Worm (Caenorhabditis elegans) whole organism, L1 larva: ENCODE results near the gene Y48G9A.7.

ENCODE experiments used
- C16A3.4 ChIP-seq: fragments of 150-350 bp; optimal IDR thresholded peaks from 2 replicates; lab custom pipeline; 2014; ENCODE audit warnings: missing biosample characterization, missing genetic modification characterization
- C34B4.2 ChIP-seq: sonication (generic microtip); optimal IDR thresholded peaks from 2 replicates; lab custom pipeline; 2017; ENCODE audit warnings: mild to moderate bottlenecking, missing genetic modification characterization, missing compliant biosample characterization
- F16B12.6 ChIP-seq: fragments of 150-350 bp; optimal IDR thresholded peaks from 2 replicates; lab custom pipeline; 2014; ENCODE audit warnings: missing biosample characterization, missing genetic modification characterization
- Y116A8C.19 ChIP-seq: sonication (generic microtip); optimal IDR thresholded peaks from 2 replicates; lab custom pipeline; 2016; ENCODE audit warnings: missing compliant biosample characterization, missing genetic modification characterization, borderline replicate concordance
- aha-1 ChIP-seq: fragments of 150-350 bp; optimal IDR thresholded peaks from 2 replicates; lab custom pipeline; 2014; ENCODE audit warnings: missing biosample characterization, missing genetic modification characterization
- aly-2 ChIP-seq: fragments of 150-350 bp; optimal IDR thresholded peaks from 2 replicates; lab custom pipeline; 2014; ENCODE audit warnings: missing biosample characterization, missing genetic modification characterization
- ceh-63 ChIP-seq: fragments of 200-800 bp; sonication (Bioruptor generic); optimal IDR thresholded peaks from 2 replicates; lab custom pipeline; 2018; ENCODE audit warnings: mild to moderate bottlenecking, missing genetic modification characterization, missing compliant biosample characterization
- ceh-90 ChIP-seq: sonication (generic microtip); optimal IDR thresholded peaks from 2 replicates; lab custom pipeline; 2016; ENCODE audit warnings: missing genetic modification characterization, missing compliant biosample characterization
- ces-1 ChIP-seq: fragments of 150-350 bp; optimal IDR thresholded peaks from 2 replicates; lab custom pipeline; 2014; ENCODE audit warnings: missing biosample characterization, missing genetic modification reagents, missing genetic modification characterization
- dpl-1 ChIP-seq, 3 experiments: fragments of 150-350 bp in 2 of 3; sonication (generic microtip) in 1 of 3; optimal IDR thresholded peaks; 2 replicates each; lab custom pipeline; 2014 to 2017; ENCODE audit warnings: missing biosample characterization in 3 of 3, missing genetic modification characterization in 3 of 3, missing genetic modification reagents in 3 of 3
- efl-1 ChIP-seq, 4 experiments: fragments of 150-350 bp; optimal IDR thresholded peaks in 3 of 4; peaks in 1 of 4; 1 replicate in 1 of 4; 2 replicates in 3 of 4; lab custom pipeline; 2014; ENCODE audit warnings: missing biosample characterization in 2 of 4, missing genetic modification characterization in 2 of 4, missing genetic modification reagents in 2 of 4
- elt-2 ChIP-seq: sonication (generic microtip); optimal IDR thresholded peaks from 2 replicates; lab custom pipeline; 2016; ENCODE audit warnings: missing genetic modification characterization, mild to moderate bottlenecking, inconsistent platforms, missing compliant biosample characterization, missing genetic modification reagents
- elt-3 ChIP-seq, 6 experiments: fragments of 150-350 bp in 1 of 6; sonication (generic microtip); optimal IDR thresholded peaks; 2 replicates each; lab custom pipeline; 2017 to 2018; ENCODE audit warnings: missing biosample characterization in 6 of 6, missing genetic modification characterization in 6 of 6, inconsistent platforms in 1 of 6
- fkh-10 ChIP-seq: sonication (generic microtip); optimal IDR thresholded peaks from 2 replicates; lab custom pipeline; 2017; ENCODE audit warnings: missing biosample characterization, missing genetic modification reagents, missing genetic modification characterization
- fkh-4 ChIP-seq: sonication (generic microtip); optimal IDR thresholded peaks from 2 replicates; lab custom pipeline; 2016; ENCODE audit warnings: missing compliant biosample characterization, missing genetic modification characterization, borderline replicate concordance
- fkh-8 ChIP-seq: sonication (generic microtip); optimal IDR thresholded peaks from 2 replicates; lab custom pipeline; 2016; ENCODE audit warnings: mild to moderate bottlenecking, missing genetic modification characterization, missing compliant biosample characterization
- grh-1 ChIP-seq: fragments of 200-800 bp; sonication (Bioruptor generic); IDR thresholded peaks from 2 replicates; pipeline ENCODE4 v1.3.6; 2022; ENCODE audit warnings: missing genetic modification reagents, missing genetic modification characterization, missing compliant biosample characterization
- hlh-17 ChIP-seq: fragments of 200-800 bp; sonication (Bioruptor generic); optimal IDR thresholded peaks from 2 replicates; lab custom pipeline; 2018; ENCODE audit warnings: missing genetic modification characterization, mild to moderate bottlenecking, missing compliant biosample characterization, moderate library complexity, borderline replicate concordance
- hlh-4 ChIP-seq: sonication (generic microtip); optimal IDR thresholded peaks from 2 replicates; lab custom pipeline; 2016; ENCODE audit warnings: mild to moderate bottlenecking, missing genetic modification characterization, missing compliant biosample characterization
- hpl-2 ChIP-seq: fragments of 150-350 bp; optimal IDR thresholded peaks from 2 replicates; lab custom pipeline; 2014; ENCODE audit warnings: missing biosample characterization, missing genetic modification reagents, missing genetic modification characterization
- isw-1 ChIP-seq: fragments of 200-800 bp; sonication (Bioruptor generic); IDR thresholded peaks from 2 replicates; pipeline ENCODE4 v1.3.6; 2022; ENCODE audit warnings: missing genetic modification characterization, missing compliant biosample characterization
- lin-13 ChIP-seq: fragments of 150-350 bp; optimal IDR thresholded peaks from 2 replicates; lab custom pipeline; 2014; ENCODE audit warnings: missing biosample characterization, missing genetic modification reagents, missing genetic modification characterization
- lin-15B ChIP-seq: fragments of 150-350 bp; sonication (generic microtip); optimal IDR thresholded peaks from 3 replicates; lab custom pipeline; 2014; ENCODE audit warnings: missing biosample characterization, missing genetic modification characterization
- lsy-2 ChIP-seq, 2 experiments: fragments of 150-350 bp; optimal IDR thresholded peaks; 2 replicates each; lab custom pipeline; 2014; ENCODE audit warnings: missing biosample characterization in 2 of 2, missing genetic modification characterization in 2 of 2
- mab-9 ChIP-seq: fragments of 200-800 bp; sonication (Bioruptor generic); IDR thresholded peaks from 2 replicates; pipeline ENCODE4 v1.3.6; 2022; ENCODE audit warnings: missing genetic modification reagents, missing genetic modification characterization, missing compliant biosample characterization
- mef-2 ChIP-seq: fragments of 150-350 bp; optimal IDR thresholded peaks from 2 replicates; lab custom pipeline; 2014; ENCODE audit warnings: missing biosample characterization, missing genetic modification characterization
- mep-1 ChIP-seq: fragments of 150-350 bp; optimal IDR thresholded peaks from 2 replicates; lab custom pipeline; 2014; ENCODE audit warnings: missing biosample characterization, missing genetic modification characterization
- nhr-11 ChIP-seq: fragments of 150-350 bp; optimal IDR thresholded peaks from 2 replicates; lab custom pipeline; 2014; ENCODE audit warnings: missing biosample characterization, missing genetic modification characterization
- nhr-12 ChIP-seq: sonication (generic microtip); optimal IDR thresholded peaks from 2 replicates; lab custom pipeline; 2017; ENCODE audit warnings: missing biosample characterization, missing genetic modification characterization
- nhr-19 ChIP-seq: fragments of 200-800 bp; sonication (Bioruptor generic); conservative IDR thresholded peaks from 2 replicates; pipeline ENCODE4 v1.3.6; 2022; ENCODE audit warnings: missing genetic modification characterization, missing compliant biosample characterization
- nhr-20 ChIP-seq: sonication (generic microtip); optimal IDR thresholded peaks from 2 replicates; lab custom pipeline; 2016; ENCODE audit warnings: mild to moderate bottlenecking, missing genetic modification characterization, missing compliant biosample characterization
- nhr-237 ChIP-seq: fragments of 150-350 bp; optimal IDR thresholded peaks from 2 replicates; lab custom pipeline; 2014; ENCODE audit warnings: missing biosample characterization, missing genetic modification characterization
- nhr-47 ChIP-seq: sonication (generic microtip); optimal IDR thresholded peaks from 2 replicates; lab custom pipeline; 2016; ENCODE audit warnings: mild to moderate bottlenecking, missing genetic modification characterization, moderate library complexity, missing compliant biosample characterization
- nhr-71 ChIP-seq: sonication (generic microtip); optimal IDR thresholded peaks from 2 replicates; lab custom pipeline; 2016; ENCODE audit warnings: mild to moderate bottlenecking, missing genetic modification characterization, moderate library complexity, missing compliant biosample characterization
- nhr-77 ChIP-seq: fragments of 150-350 bp; optimal IDR thresholded peaks from 2 replicates; lab custom pipeline; 2014; ENCODE audit warnings: missing biosample characterization, missing genetic modification characterization
- pag-3 ChIP-seq: sonication (generic microtip); optimal IDR thresholded peaks from 2 replicates; lab custom pipeline; 2017; ENCODE audit warnings: missing genetic modification characterization, mild to moderate bottlenecking, missing compliant biosample characterization, antibody characterized with exemption, borderline replicate concordance; ENCODE audit not compliant: insufficient read depth
- rnt-1 ChIP-seq: sonication (generic microtip); optimal IDR thresholded peaks from 2 replicates; lab custom pipeline; 2016; ENCODE audit warnings: mild to moderate bottlenecking, missing genetic modification characterization, moderate library complexity, missing compliant biosample characterization
- snpc-4 ChIP-seq: fragments of 150-350 bp; optimal IDR thresholded peaks from 2 replicates; lab custom pipeline; 2014; ENCODE audit warnings: missing biosample characterization, missing genetic modification characterization
- sptf-1 ChIP-seq: fragments of 150-350 bp; optimal IDR thresholded peaks from 2 replicates; lab custom pipeline; 2014; ENCODE audit warnings: missing biosample characterization, missing genetic modification characterization
- sup-37 ChIP-seq: fragments of 200-800 bp; sonication (Bioruptor generic); optimal IDR thresholded peaks from 2 replicates; lab custom pipeline; 2018; ENCODE audit warnings: mild to moderate bottlenecking, missing genetic modification characterization, missing compliant biosample characterization
- swsn-7 ChIP-seq: sonication (generic microtip); optimal IDR thresholded peaks from 2 replicates; lab custom pipeline; 2016; ENCODE audit warnings: missing genetic modification characterization, missing compliant biosample characterization
- tlp-1 ChIP-seq: fragments of 150-350 bp; optimal IDR thresholded peaks from 2 replicates; lab custom pipeline; 2014; ENCODE audit warnings: missing biosample characterization, missing genetic modification characterization
- unc-130 ChIP-seq: fragments of 150-350 bp; optimal IDR thresholded peaks from 2 replicates; lab custom pipeline; 2017; ENCODE audit warnings: missing biosample characterization, missing genetic modification characterization, inconsistent platforms
- unc-30 ChIP-seq: sonication (generic microtip); optimal IDR thresholded peaks from 2 replicates; lab custom pipeline; 2017; ENCODE audit warnings: missing biosample characterization, missing genetic modification characterization
- zag-1 ChIP-seq: fragments of 150-350 bp; optimal IDR thresholded peaks from 2 replicates; lab custom pipeline; 2014; ENCODE audit warnings: missing biosample characterization, missing genetic modification characterization
- zip-4 ChIP-seq: fragments of 200-800 bp; sonication (Bioruptor generic); optimal IDR thresholded peaks from 2 replicates; lab custom pipeline; 2018; ENCODE audit warnings: mild to moderate bottlenecking, missing genetic modification characterization, moderate library complexity, missing compliant biosample characterization
- ztf-11 ChIP-seq, 2 experiments: sonication (generic microtip); optimal IDR thresholded peaks; 2 replicates each; lab custom pipeline; 2016 to 2017; ENCODE audit warnings: missing genetic modification characterization in 2 of 2, missing biosample characterization in 1 of 2, missing compliant biosample characterization in 1 of 2
- ztf-4 ChIP-seq: fragments of 150-350 bp; optimal IDR thresholded peaks from 2 replicates; lab custom pipeline; 2014; ENCODE audit warnings: missing biosample characterization, missing genetic modification characterization

The Y48G9A.7 gene

ce11 chrIII:2151480-2151995, 41.2 kb downstream of the Y48G9A.7 start, which contains the start of gene gcn-1 (continued):
- TF ChIP-seq fkh-4 (tag; lab: Kevin White, UChicago) (no peak), lin-15B (peak; percentile 42), elt-3 (tag; optimal IDR thresholded peaks at IDR 0.05; lab: Kevin White, UChicago) (peak in 2 of 6 experiments; percentile 21 to 40), nhr-47 (tag; lab: Kevin White, UChicago) (no peak), nhr-77 (tag; lab: Kevin White, UChicago) (no peak), aly-2 (peak; percentile 87), unc-130 (peak; percentile 89), lsy-2 (tag; optimal IDR thresholded peaks at IDR 0.05; lab: Kevin White, UChicago) (peak; percentile 84 to 90), ceh-63 (GFP tag; lab: Kevin White, UChicago) (no peak), ceh-90 (tag; lab: Kevin White, UChicago) (no peak), ztf-11 (tag; optimal IDR thresholded peaks at IDR 0.05; lab: Kevin White, UChicago) (peak in 1 of 2 experiments; percentile 12), hlh-17 (GFP tag; lab: Kevin White, UChicago) (no peak), C16A3.4 (tag; lab: Kevin White, UChicago) (peak; percentile 56), nhr-237 (tag; lab: Kevin White, UChicago) (no peak), nhr-71 (tag; lab: Kevin White, UChicago) (no peak), nhr-20 (tag; lab: Kevin White, UChicago) (no peak), sup-37 (GFP tag; lab: Kevin White, UChicago) (no peak), grh-1 (GFP tag; lab: Robert Waterston, UW) (no peak), Y116A8C.19 (tag; lab: Kevin White, UChicago) (no peak), F16B12.6 (tag; lab: Kevin White, UChicago) (peak; percentile 99), unc-30 (no peak), dpl-1 (GFP tag; optimal IDR thresholded peaks at IDR 0.05; lab: Kevin White, UChicago) (peak; percentile 97 to 99 (median 98)), zip-4 (no peak), mab-9 (peak; percentile 97), nhr-11 (tag; lab: Kevin White, UChicago) (peak; percentile 41), nhr-19 (GFP tag; lab: Robert Waterston, UW) (no peak; the same call in 1 of the 2 replicates), elt-2 (tag; lab: Kevin White, UChicago) (peak; percentile 14), ztf-4 (tag; lab: Kevin White, UChicago) (peak; percentile 52), mep-1 (tag; lab: Kevin White, UChicago) (peak; percentile 79), ces-1 (no peak), fkh-10 (GFP tag; lab: Kevin White, UChicago) (peak; percentile 41), hlh-4 (tag; lab: Kevin White, UChicago) (no peak), nhr-12 (tag; lab: Kevin White, UChicago) (no peak), lin-13 (GFP tag; lab: Kevin White, UChicago) (peak; percentile 61), zag-1 (no peak), rnt-1 (no peak), aha-1 (tag; lab: Kevin White, UChicago) (no peak), swsn-7 (tag; lab: Kevin White, UChicago) (no peak), sptf-1 (tag; lab: Kevin White, UChicago) (no peak), C34B4.2 (tag; lab: Kevin White, UChicago) (no peak), efl-1 (optimal IDR thresholded peaks at IDR 0.05; lab: Kevin White, UChicago) (peak; percentile 98 to 99), efl-1 (GFP tag; optimal IDR thresholded peaks at IDR 0.05 in 1 of 2; lab: Kevin White, UChicago) (peak; percentile 99 to 100), fkh-8 (tag; lab: Kevin White, UChicago) (peak; percentile 45), isw-1 (peak; percentile 64), snpc-4 (peak; percentile 5), mef-2 (no peak), tlp-1 (tag; lab: Kevin White, UChicago) (no peak), hpl-2 (GFP tag; lab: Kevin White, UChicago) (no peak), pag-3 (tag; lab: Kevin White, UChicago) (no peak)
- TF ChIP-seq, all 84 proteins: peak for 36
